Worm (Caenorhabditis elegans) whole organism, L2 larva: ENCODE measurements around the gene sipa-1.

Experiments used
- C34F6.9 ChIP-seq: fragments of 150-350 bp; optimal IDR thresholded peaks from 2 replicates; lab custom pipeline; 2014; ENCODE audit warnings: missing biosample characterization, missing genetic modification characterization
- F13H6.1 ChIP-seq: sonication (generic microtip); optimal IDR thresholded peaks from 2 replicates; lab custom pipeline; 2016; ENCODE audit warnings: missing genetic modification characterization, missing compliant biosample characterization
- R02D3.7 ChIP-seq: fragments of 150-350 bp; optimal IDR thresholded peaks from 2 replicates; lab custom pipeline; 2014; ENCODE audit warnings: missing biosample characterization, missing genetic modification characterization
- Y55F3AM.14 ChIP-seq: fragments of 200-800 bp; sonication (Bioruptor generic); optimal IDR thresholded peaks from 2 replicates; lab custom pipeline; 2018; ENCODE audit warnings: mild to moderate bottlenecking, missing genetic modification characterization, missing compliant biosample characterization
- ZK546.5 ChIP-seq: sonication (generic microtip); optimal IDR thresholded peaks from 2 replicates; lab custom pipeline; 2017; ENCODE audit warnings: missing biosample characterization, missing genetic modification characterization
- alr-1 ChIP-seq: fragments of 150-350 bp; optimal IDR thresholded peaks from 2 replicates; lab custom pipeline; 2014; ENCODE audit warnings: missing biosample characterization, missing genetic modification characterization
- aly-2 ChIP-seq: fragments of 150-350 bp; optimal IDR thresholded peaks from 2 replicates; lab custom pipeline; 2014; ENCODE audit warnings: missing biosample characterization, missing genetic modification characterization
- ama-1 ChIP-seq: fragments of 150-350 bp; optimal IDR thresholded peaks from 2 replicates; lab custom pipeline; 2018; ENCODE audit warnings: inconsistent platforms
- blmp-1 ChIP-seq: sonication (generic microtip); optimal IDR thresholded peaks from 2 replicates; lab custom pipeline; 2017; ENCODE audit warnings: missing genetic modification characterization, mild to moderate bottlenecking, missing compliant biosample characterization, antibody characterized with exemption, moderate library complexity; ENCODE audit not compliant: insufficient read depth
- ceh-16 ChIP-seq: fragments of 150-350 bp; optimal IDR thresholded peaks from 2 replicates; lab custom pipeline; 2014; ENCODE audit warnings: missing biosample characterization, missing genetic modification characterization
- ceh-82 ChIP-seq: fragments of 150-350 bp; optimal IDR thresholded peaks from 2 replicates; lab custom pipeline; 2014; ENCODE audit warnings: missing biosample characterization, missing genetic modification characterization
- crh-2 ChIP-seq: sonication (generic microtip); optimal IDR thresholded peaks from 2 replicates; lab custom pipeline; 2017; ENCODE audit warnings: missing biosample characterization, missing genetic modification characterization
- egl-27 ChIP-seq: sonication (generic microtip); optimal IDR thresholded peaks from 3 replicates; lab custom pipeline; 2017; ENCODE audit warnings: missing biosample characterization, missing genetic modification reagents, missing genetic modification characterization
- elt-3 ChIP-seq: sonication (generic microtip); optimal IDR thresholded peaks from 2 replicates; lab custom pipeline; 2017; ENCODE audit warnings: missing biosample characterization, missing genetic modification characterization
- fos-1 ChIP-seq: fragments of 150-350 bp; optimal IDR thresholded peaks from 2 replicates; lab custom pipeline; 2014; ENCODE audit warnings: missing biosample characterization, missing genetic modification characterization
- gmeb-1 ChIP-seq: fragments of 150-350 bp; optimal IDR thresholded peaks from 2 replicates; lab custom pipeline; 2014; ENCODE audit warnings: missing biosample characterization, missing genetic modification characterization
- lin-11 ChIP-seq: fragments of 150-350 bp; sonication (generic microtip); optimal IDR thresholded peaks from 2 replicates; lab custom pipeline; 2014; ENCODE audit warnings: missing biosample characterization, missing genetic modification characterization, inconsistent platforms, mixed read lengths
- lin-13 ChIP-seq: fragments of 150-350 bp; optimal IDR thresholded peaks from 2 replicates; lab custom pipeline; 2014; ENCODE audit warnings: missing biosample characterization, missing genetic modification reagents, missing genetic modification characterization
- lin-39 ChIP-seq: fragments of 150-350 bp; optimal IDR thresholded peaks from 2 replicates; lab custom pipeline; 2014; ENCODE audit warnings: missing biosample characterization, missing genetic modification reagents, missing genetic modification characterization
- mbf-1 ChIP-seq: sonication (generic microtip); optimal IDR thresholded peaks from 2 replicates; lab custom pipeline; 2017; ENCODE audit warnings: missing biosample characterization, missing genetic modification characterization
- mdl-1 ChIP-seq, 2 experiments: fragments of 150-350 bp in 1 of 2; sonication (generic microtip) in 1 of 2; optimal IDR thresholded peaks; 2 replicates each; lab custom pipeline; 2017; ENCODE audit warnings: missing biosample characterization in 2 of 2, missing genetic modification characterization in 2 of 2
- nhr-10 ChIP-seq: sonication (generic microtip); optimal IDR thresholded peaks from 2 replicates; lab custom pipeline; 2017; ENCODE audit warnings: missing biosample characterization, missing genetic modification characterization
- nhr-11 ChIP-seq: fragments of 150-350 bp; optimal IDR thresholded peaks from 2 replicates; lab custom pipeline; 2014; ENCODE audit warnings: missing biosample characterization, missing genetic modification characterization
- nhr-12 ChIP-seq: fragments of 150-350 bp; optimal IDR thresholded peaks from 2 replicates; lab custom pipeline; 2014; ENCODE audit warnings: missing biosample characterization, missing genetic modification characterization
- nhr-129 ChIP-seq: fragments of 150-350 bp; optimal IDR thresholded peaks from 2 replicates; lab custom pipeline; 2014; ENCODE audit warnings: missing biosample characterization, missing genetic modification characterization
- nhr-21 ChIP-seq: fragments of 150-350 bp; optimal IDR thresholded peaks from 2 replicates; lab custom pipeline; 2014; ENCODE audit warnings: missing biosample characterization, missing genetic modification characterization
- nhr-23 ChIP-seq: fragments of 150-350 bp; optimal IDR thresholded peaks from 2 replicates; lab custom pipeline; 2014; ENCODE audit warnings: missing biosample characterization, missing genetic modification reagents, missing genetic modification characterization
- nhr-237 ChIP-seq: fragments of 150-350 bp; optimal IDR thresholded peaks from 2 replicates; lab custom pipeline; 2014; ENCODE audit warnings: missing biosample characterization, missing genetic modification characterization
- nhr-25 ChIP-seq: fragments of 150-350 bp; sonication (generic microtip); optimal IDR thresholded peaks from 3 replicates; lab custom pipeline; 2014; ENCODE audit warnings: missing biosample characterization, missing genetic modification characterization
- nhr-6 ChIP-seq: fragments of 150-350 bp; optimal IDR thresholded peaks from 2 replicates; lab custom pipeline; 2014; ENCODE audit warnings: missing biosample characterization, missing genetic modification characterization
- nhr-77 ChIP-seq: fragments of 150-350 bp; optimal IDR thresholded peaks from 2 replicates; lab custom pipeline; 2014; ENCODE audit warnings: missing biosample characterization, missing genetic modification characterization
- peb-1 ChIP-seq: fragments of 150-350 bp; optimal IDR thresholded peaks from 2 replicates; lab custom pipeline; 2014; ENCODE audit warnings: missing biosample characterization, missing genetic modification characterization
- sem-4 ChIP-seq: fragments of 150-350 bp; optimal IDR thresholded peaks from 2 replicates; lab custom pipeline; 2014; ENCODE audit warnings: missing biosample characterization, missing genetic modification reagents, missing genetic modification characterization
- skn-1 ChIP-seq: sonication (generic microtip); optimal IDR thresholded peaks from 2 replicates; lab custom pipeline; 2017; ENCODE audit warnings: missing biosample characterization, missing genetic modification characterization
- sma-3 ChIP-seq: sonication (generic microtip); optimal IDR thresholded peaks from 2 replicates; lab custom pipeline; 2016; ENCODE audit warnings: missing genetic modification reagents, missing genetic modification characterization, missing compliant biosample characterization
- sma-9 ChIP-seq, 2 experiments: fragments of 150-350 bp in 1 of 2; sonication (generic microtip) in 1 of 2; optimal IDR thresholded peaks; 2 replicates each; lab custom pipeline; 2014 to 2016; ENCODE audit warnings: missing genetic modification characterization in 2 of 2, mild to moderate bottlenecking in 1 of 2, missing biosample characterization in 1 of 2, missing compliant biosample characterization in 1 of 2, missing genetic modification reagents in 1 of 2, moderate library complexity in 1 of 2
- snpc-4 ChIP-seq: fragments of 150-350 bp; optimal IDR thresholded peaks from 2 replicates; lab custom pipeline; 2014; ENCODE audit warnings: missing biosample characterization, missing genetic modification characterization
- unc-39 ChIP-seq: fragments of 150-350 bp; optimal IDR thresholded peaks from 2 replicates; lab custom pipeline; 2014; ENCODE audit warnings: missing biosample characterization, missing genetic modification characterization
- unc-62 ChIP-seq: fragments of 150-350 bp; optimal IDR thresholded peaks from 2 replicates; lab custom pipeline; 2014; ENCODE audit warnings: missing biosample characterization, missing genetic modification reagents, missing genetic modification characterization
- zag-1 ChIP-seq: fragments of 150-350 bp; optimal IDR thresholded peaks from 2 replicates; lab custom pipeline; 2014; ENCODE audit warnings: missing biosample characterization, missing genetic modification characterization
- ztf-1 ChIP-seq: fragments of 200-800 bp; sonication (Bioruptor generic); conservative IDR thresholded peaks from 2 replicates; pipeline ENCODE4 v1.3.6; 2022; ENCODE audit warnings: missing genetic modification characterization, missing compliant biosample characterization
- ztf-11 ChIP-seq: sonication (generic microtip); optimal IDR thresholded peaks from 2 replicates; lab custom pipeline; 2017; ENCODE audit warnings: missing biosample characterization, missing genetic modification characterization
- ztf-4 ChIP-seq: fragments of 150-350 bp; optimal IDR thresholded peaks from 2 replicates; lab custom pipeline; 2014; ENCODE audit warnings: missing biosample characterization, missing genetic modification characterization

Gene sipa-1

DNA sequence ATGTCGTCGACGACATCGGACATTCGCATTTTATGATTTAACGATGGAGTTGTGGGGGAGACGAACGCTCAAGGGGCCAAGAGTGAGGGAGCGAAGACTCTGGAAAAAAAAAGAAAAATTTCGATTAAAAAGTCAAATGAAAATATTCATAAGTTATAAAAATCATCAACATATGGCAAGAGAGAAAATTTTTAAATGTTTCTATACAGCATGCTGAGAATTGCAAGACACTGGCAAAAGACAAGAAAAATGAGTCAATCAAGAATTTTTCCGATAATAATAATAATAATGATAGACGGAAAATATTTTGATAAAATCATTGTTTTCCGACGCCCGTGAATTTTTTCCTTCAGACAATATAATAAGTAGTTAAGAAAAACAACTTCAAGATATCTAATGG, at the start of gene sipa-1:
Gene sipa-1, minus strand, starts transcription at position 101 of the 400 bp plus-strand sequence.
- no peak for TF ChIP-seq elt-3
- no peak for TF ChIP-seq F13H6.1
- TF ChIP-seq snpc-4 (tag; lab: Kevin White, UChicago), result no peak
- TF ChIP-seq mdl-1 (tag; optimal IDR thresholded peaks at IDR 0.05; lab: Kevin White, UChicago), result no peak
- no peak for TF ChIP-seq sem-4 (tag; lab: Kevin White, UChicago)
- no peak for TF ChIP-seq unc-39

DNA sequence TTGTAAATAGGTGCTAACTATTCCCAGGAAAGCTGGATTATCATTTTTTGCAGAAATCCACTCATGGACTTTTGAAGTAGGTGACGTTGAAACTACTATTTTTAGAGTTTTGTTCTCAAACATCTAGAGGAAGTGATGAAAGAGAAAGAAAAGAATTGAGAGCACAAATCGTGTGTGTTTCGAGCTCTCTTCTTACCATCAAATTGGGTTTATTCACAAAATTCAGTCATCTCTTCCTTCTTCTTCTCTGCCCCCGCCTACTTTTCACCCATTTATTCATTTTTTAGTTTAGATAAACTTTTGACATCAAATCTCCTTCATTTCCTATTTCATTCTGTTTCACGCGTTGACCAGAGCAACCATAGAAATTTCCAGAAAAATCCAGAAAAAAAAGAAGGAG, 49.8 kb upstream of the sipa-1 start, which contains the start of gene W05E10.2:
Gene W05E10.2, plus strand, starts transcription at position 301 of the 400 bp plus-strand sequence.
- TF ChIP-seq nhr-6 (tag; lab: Kevin White, UChicago) (no peak), lin-11 (tag; lab: Kevin White, UChicago) (no peak), sma-3 (GFP tag; lab: Kevin White, UChicago) (no peak), nhr-25 (tag; lab: Kevin White, UChicago) (no peak), fos-1 (no peak), ZK546.5 (tag; lab: Kevin White, UChicago) (no peak), crh-2 (tag; lab: Kevin White, UChicago) (no peak), lin-13 (GFP tag; lab: Kevin White, UChicago) (no peak), nhr-23 (tag; lab: Kevin White, UChicago) (no peak), mdl-1 (tag; optimal IDR thresholded peaks at IDR 0.05; lab: Kevin White, UChicago) (no peak), egl-27 (tag; lab: Kevin White, UChicago) (no peak), gmeb-1 (tag; lab: Kevin White, UChicago) (no peak), ztf-11 (tag; lab: Kevin White, UChicago) (no peak)
- TF ChIP-seq, all 48 proteins: peak for 0

DNA sequence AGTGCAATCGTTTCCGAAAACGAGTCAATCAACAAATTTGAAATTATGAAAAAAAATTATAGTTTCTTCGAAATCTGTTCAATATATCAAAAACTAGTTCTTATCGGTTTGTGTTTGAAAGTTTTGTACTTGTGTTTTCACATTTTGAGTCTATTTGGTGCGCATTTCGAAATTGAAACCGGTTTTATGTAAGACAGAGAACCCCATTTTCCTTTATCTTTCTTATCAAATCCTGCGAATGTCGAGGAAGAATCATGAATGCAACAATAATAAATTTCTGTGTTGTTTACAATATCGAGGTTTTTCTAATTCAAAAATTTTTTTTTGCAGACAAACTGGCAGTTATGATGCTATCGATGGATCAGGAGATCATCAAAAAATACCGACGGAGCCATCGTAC, 45.8 kb upstream of the sipa-1 start:
- TF ChIP-seq nhr-25 (tag; lab: Kevin White, UChicago) (peak; percentile 21), F13H6.1 (no peak), nhr-21 (tag; lab: Kevin White, UChicago) (peak; percentile 10)
- TF ChIP-seq, all 48 proteins: peak for 2

DNA sequence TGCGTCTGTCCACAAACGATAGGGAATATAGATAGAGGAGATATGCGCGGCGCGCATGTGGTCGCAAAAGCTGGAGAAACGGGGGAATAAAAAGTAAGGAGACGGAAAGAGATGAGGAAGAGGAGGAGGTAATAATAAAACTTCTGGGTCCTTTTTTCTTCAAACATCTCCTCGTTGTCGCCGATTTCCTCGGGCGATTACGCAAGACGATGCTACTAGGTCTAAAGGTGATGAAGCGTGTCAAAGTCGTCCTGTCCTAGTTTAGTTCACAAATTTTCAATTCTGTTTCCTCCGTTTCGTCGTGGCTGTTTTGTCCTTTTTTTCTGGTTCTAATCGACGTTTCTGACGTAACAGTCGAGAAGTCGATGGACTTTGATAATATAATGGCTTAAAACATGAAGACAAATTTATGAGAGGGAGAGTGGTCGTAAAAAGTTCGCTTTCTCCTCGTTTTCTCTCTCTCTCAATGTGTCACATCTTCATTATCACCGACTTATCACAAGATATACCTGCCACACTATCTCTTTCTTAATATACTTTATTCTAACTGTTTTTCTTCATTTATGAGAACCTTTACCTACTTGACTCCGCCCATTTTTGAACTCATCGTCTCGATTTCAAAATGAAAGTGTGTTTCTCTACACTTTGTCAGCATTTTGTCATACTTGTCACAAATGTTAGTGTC, 43.6 kb upstream of the sipa-1 start:
- TF ChIP-seq ztf-4, result no peak
- no peak for TF ChIP-seq ztf-11 (tag; lab: Kevin White, UChicago)
- TF ChIP-seq elt-3, result no peak
- no peak for TF ChIP-seq mdl-1 (tag; optimal IDR thresholded peaks at IDR 0.05; lab: Kevin White, UChicago)
- TF ChIP-seq nhr-237 (tag; lab: Kevin White, UChicago), result no peak
- no peak for TF ChIP-seq lin-39
- no peak for TF ChIP-seq lin-11 (tag; lab: Kevin White, UChicago)
- no peak for TF ChIP-seq skn-1 (tag; lab: Kevin White, UChicago)
- TF ChIP-seq lin-13 (GFP tag; lab: Kevin White, UChicago), result no peak
- no peak for TF ChIP-seq ama-1 (lab: Kevin White, UChicago)
- TF ChIP-seq ceh-82 (tag; lab: Kevin White, UChicago), result no peak
- TF ChIP-seq ztf-1 (GFP tag; lab: Robert Waterston, UW), result no peak
- no peak for TF ChIP-seq alr-1 (tag; lab: Kevin White, UChicago)
- peak; percentile 56 for TF ChIP-seq sma-9 (GFP tag; optimal IDR thresholded peaks at IDR 0.05; lab: Kevin White, UChicago)
- no peak for TF ChIP-seq sma-9 (tag; optimal IDR thresholded peaks at IDR 0.05; lab: Kevin White, UChicago)
- TF ChIP-seq sma-3 (GFP tag; lab: Kevin White, UChicago), result no peak
- no peak for TF ChIP-seq nhr-12 (tag; lab: Kevin White, UChicago)
- no peak for TF ChIP-seq snpc-4 (tag; lab: Kevin White, UChicago)
- TF ChIP-seq ZK546.5 (tag; lab: Kevin White, UChicago), result no peak
- no peak for TF ChIP-seq F13H6.1
- no peak for TF ChIP-seq sem-4 (tag; lab: Kevin White, UChicago)
- no peak for TF ChIP-seq egl-27 (tag; lab: Kevin White, UChicago)
- no peak for TF ChIP-seq C34F6.9 (tag; lab: Kevin White, UChicago)
- peak; percentile 4 for TF ChIP-seq nhr-21 (tag; lab: Kevin White, UChicago)
- no peak for TF ChIP-seq ceh-16 (tag; lab: Kevin White, UChicago)
- TF ChIP-seq crh-2 (tag; lab: Kevin White, UChicago), result peak; percentile 49
- TF ChIP-seq blmp-1, result peak; percentile 98
- TF ChIP-seq gmeb-1 (tag; lab: Kevin White, UChicago), result no peak
- TF ChIP-seq Y55F3AM.14 (GFP tag; lab: Kevin White, UChicago), result no peak
- no peak for TF ChIP-seq zag-1
- TF ChIP-seq aly-2 (tag; lab: Kevin White, UChicago), result no peak
- no peak for TF ChIP-seq nhr-25 (tag; lab: Kevin White, UChicago)
- TF ChIP-seq nhr-11 (tag; lab: Kevin White, UChicago), result no peak
- TF ChIP-seq fos-1, result peak; percentile 0
- TF ChIP-seq nhr-10, result no peak
- no peak for TF ChIP-seq R02D3.7 (tag; lab: Kevin White, UChicago)
- no peak for TF ChIP-seq nhr-6 (tag; lab: Kevin White, UChicago)
- no peak for TF ChIP-seq nhr-129
- TF ChIP-seq mbf-1 (tag; lab: Kevin White, UChicago), result no peak
- TF ChIP-seq nhr-77 (tag; lab: Kevin White, UChicago), result no peak
- no peak for TF ChIP-seq unc-62 (GFP tag; lab: Kevin White, UChicago)
- TF ChIP-seq unc-39, result no peak
- no peak for TF ChIP-seq peb-1 (tag; lab: Kevin White, UChicago)
